Fruit fly (Drosophila melanogaster) whole organism, adult: ENCODE data around the gene Gen.

Experiments used
- CG12768 ChIP-seq: fragments of 200-800 bp; sonication (Bioruptor generic); optimal IDR thresholded peaks from 2 replicates; lab custom pipeline; 2017; ENCODE audit warnings: missing biosample characterization, missing genetic modification characterization, mild to moderate bottlenecking, moderate library complexity, missing genetic modification reagents
- CG7045 ChIP-seq: fragments of 200-800 bp; sonication (Bioruptor generic); optimal IDR thresholded peaks from 2 replicates; lab custom pipeline; 2017; ENCODE audit warnings: missing biosample characterization, mild to moderate bottlenecking, missing genetic modification characterization
- CG7101 ChIP-seq: fragments of 200-800 bp; sonication (Bioruptor generic); optimal IDR thresholded peaks from 2 replicates; lab custom pipeline; 2018; ENCODE audit warnings: missing biosample characterization, mild to moderate bottlenecking, missing genetic modification characterization, moderate library complexity
- Clk ChIP-seq: fragments of 200-800 bp; sonication (Bioruptor generic); optimal IDR thresholded peaks from 2 replicates; lab custom pipeline; 2017; ENCODE audit warnings: missing biosample characterization, missing genetic modification characterization
- Crg-1 ChIP-seq: fragments of 200-800 bp; sonication (Bioruptor generic); optimal IDR thresholded peaks from 2 replicates; lab custom pipeline; 2016; ENCODE audit warnings: missing biosample characterization, missing genetic modification characterization
- Hr96 ChIP-seq: fragments of 200-800 bp; sonication (Bioruptor generic); optimal IDR thresholded peaks from 2 replicates; lab custom pipeline; 2016; ENCODE audit warnings: missing biosample characterization, missing genetic modification characterization
- bab1 ChIP-seq: fragments of 200-800 bp; sonication (Bioruptor generic); optimal IDR thresholded peaks from 3 replicates; lab custom pipeline; 2019; ENCODE audit warnings: missing biosample characterization, mild to moderate bottlenecking, missing genetic modification characterization, moderate library complexity
- cic ChIP-seq: fragments of 200-800 bp; sonication (Bioruptor generic); optimal IDR thresholded peaks from 2 replicates; lab custom pipeline; 2017; ENCODE audit warnings: missing biosample characterization, mild to moderate bottlenecking, missing genetic modification characterization, moderate library complexity
- cnc ChIP-seq, 2 experiments: fragments of >200 bp; optimal IDR thresholded peaks; 2 replicates each; lab custom pipeline; 2017
- kay ChIP-seq: fragments of 200-800 bp; sonication (Bioruptor generic); peaks from one replicate; lab custom pipeline; 2016; ENCODE audit warnings: missing biosample characterization, missing genetic modification characterization, borderline replicate concordance
- ovo ChIP-seq: fragments of 200-800 bp; sonication (Bioruptor generic); optimal IDR thresholded peaks from 2 replicates; lab custom pipeline; 2016; ENCODE audit warnings: missing biosample characterization, missing genetic modification characterization
- pad ChIP-seq: fragments of 200-800 bp; sonication (Bioruptor generic); optimal IDR thresholded peaks from 3 replicates; lab custom pipeline; 2017; ENCODE audit warnings: missing biosample characterization, missing genetic modification characterization, mild to moderate bottlenecking, moderate library complexity, missing genetic modification reagents
- tj ChIP-seq: fragments of 200-800 bp; sonication (Bioruptor generic); optimal IDR thresholded peaks from 3 replicates; lab custom pipeline; 2017; ENCODE audit warnings: missing biosample characterization, mild to moderate bottlenecking, missing genetic modification characterization, moderate library complexity

- peak; percentile 48 for TF ChIP-seq pad
- TF ChIP-seq kay = no peak
- no peak for TF ChIP-seq bab1
- no peak for TF ChIP-seq CG7101
- TF ChIP-seq Crg-1 (GFP tag; lab: Kevin White, UChicago) = no peak
- peak; percentile 37 for TF ChIP-seq tj (GFP tag; lab: Kevin White, UChicago)
- no peak for TF ChIP-seq CG7045 (GFP tag; lab: Kevin White, UChicago)
- no peak for TF ChIP-seq ovo (GFP tag; lab: Kevin White, UChicago)
- no peak for TF ChIP-seq CG12768 (GFP tag; lab: Kevin White, UChicago)
- TF ChIP-seq Hr96 (GFP tag; lab: Kevin White, UChicago) = no peak
- no peak for TF ChIP-seq Clk (GFP tag; lab: Kevin White, UChicago)
- peak; percentile 83 for TF ChIP-seq cic (GFP tag; lab: Kevin White, UChicago)
- no peak for TF ChIP-seq cnc (optimal IDR thresholded peaks at IDR 0.05; lab: Kevin White, UChicago)
Observed at dm6 chr3L:5184860-5185639, 32.9 kb upstream of the Gen start.
